Fruit fly (Drosophila melanogaster): ENCODE data around the gene jigr1.

The jigr1 gene

DNA sequence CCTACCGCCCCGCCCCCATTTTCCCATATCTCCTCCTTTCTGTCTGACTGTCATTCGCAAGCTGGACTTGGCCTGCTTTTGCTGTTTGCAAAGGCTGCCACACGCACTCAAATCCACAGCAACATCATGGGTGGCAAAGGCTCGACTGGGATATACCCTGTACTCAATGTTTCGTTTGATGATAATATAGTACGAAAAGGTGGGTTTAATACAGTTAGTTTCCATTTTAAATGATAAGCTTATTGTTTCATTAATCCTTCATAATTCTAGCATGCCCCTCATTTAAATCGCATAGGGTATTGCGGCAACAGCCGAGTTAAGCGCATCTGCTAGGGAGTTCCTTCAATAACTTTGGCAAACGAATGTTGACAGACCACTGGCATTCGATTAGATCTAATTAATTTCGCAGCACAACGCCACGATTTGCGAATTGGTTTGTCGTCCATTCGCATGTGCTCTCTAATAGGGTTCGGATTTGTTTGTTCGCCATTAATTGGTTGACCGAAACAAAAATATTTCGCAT lies 56.6 kb downstream of the jigr1 start (continued):
- TF ChIP-seq Taf1 (GFP tag; IDR thresholded peaks at IDR 0.05) (no peak), Med (GFP tag) (peak; percentile 70)
